Worm (Caenorhabditis elegans) whole organism, late embryonic: ENCODE measurements around the gene skr-7.

ENCODE experiments used
- C08G9.2 ChIP-seq: sonication (generic microtip); optimal IDR thresholded peaks from 2 replicates; lab custom pipeline; 2016; ENCODE audit warnings: mild to moderate bottlenecking, missing genetic modification characterization, moderate library complexity, missing compliant biosample characterization
- K02D7.2 ChIP-seq: sonication (generic microtip); optimal IDR thresholded peaks from 2 replicates; lab custom pipeline; 2017; ENCODE audit warnings: mild to moderate bottlenecking, missing genetic modification characterization, missing compliant biosample characterization
- T23F11.4 ChIP-seq: fragments of 200-800 bp; sonication (Bioruptor generic); optimal IDR thresholded peaks from 2 replicates; lab custom pipeline; 2018; ENCODE audit warnings: mild to moderate bottlenecking, missing genetic modification characterization, missing compliant biosample characterization
- Y22D7AL.16 ChIP-seq: sonication (generic microtip); optimal IDR thresholded peaks from 2 replicates; lab custom pipeline; 2016; ENCODE audit warnings: missing genetic modification characterization, missing compliant biosample characterization
- ahr-1 ChIP-seq: sonication (generic microtip); optimal IDR thresholded peaks from 2 replicates; lab custom pipeline; 2016; ENCODE audit warnings: missing genetic modification characterization, missing compliant biosample characterization
- ama-1 ChIP-seq: fragments of 150-350 bp; optimal IDR thresholded peaks from 2 replicates; lab custom pipeline; 2014
- ceh-14 ChIP-seq: sonication (generic microtip); optimal IDR thresholded peaks from 2 replicates; lab custom pipeline; 2016; ENCODE audit warnings: missing genotype, missing genetic modification characterization, missing compliant biosample characterization
- ceh-18 ChIP-seq: sonication (generic microtip); optimal IDR thresholded peaks from 2 replicates; lab custom pipeline; 2016; ENCODE audit warnings: missing genetic modification characterization, missing compliant biosample characterization
- ceh-19 ChIP-seq: fragments of 200-800 bp; sonication (Bioruptor generic); optimal IDR thresholded peaks from 2 replicates; lab custom pipeline; 2018; ENCODE audit warnings: mild to moderate bottlenecking, missing genetic modification characterization, missing compliant biosample characterization
- ceh-2 ChIP-seq: sonication (generic microtip); optimal IDR thresholded peaks from 2 replicates; lab custom pipeline; 2016; ENCODE audit warnings: missing genotype, missing genetic modification characterization, missing compliant biosample characterization
- ceh-24 ChIP-seq: sonication (generic microtip); optimal IDR thresholded peaks from 2 replicates; lab custom pipeline; 2016; ENCODE audit warnings: mild to moderate bottlenecking, missing genetic modification characterization, missing compliant biosample characterization
- ceh-30 ChIP-seq: fragments of 150-350 bp; optimal IDR thresholded peaks from 2 replicates; lab custom pipeline; 2014; ENCODE audit warnings: missing biosample characterization, missing genetic modification characterization
- ceh-31 ChIP-seq: sonication (generic microtip); optimal IDR thresholded peaks from 2 replicates; lab custom pipeline; 2016; ENCODE audit warnings: missing genetic modification characterization, missing compliant biosample characterization
- ceh-45 ChIP-seq: fragments of 200-800 bp; sonication (Bioruptor generic); IDR thresholded peaks from 2 replicates; pipeline ENCODE4 v1.3.6; 2022; ENCODE audit warnings: missing genetic modification reagents, missing genetic modification characterization, missing compliant biosample characterization
- ceh-48 ChIP-seq: sonication (generic microtip); optimal IDR thresholded peaks from 2 replicates; lab custom pipeline; 2016; ENCODE audit warnings: missing genetic modification characterization, inconsistent platforms, missing compliant biosample characterization
- ceh-9 ChIP-seq: sonication (generic microtip); optimal IDR thresholded peaks from 2 replicates; lab custom pipeline; 2016; ENCODE audit warnings: mild to moderate bottlenecking, missing genetic modification characterization, inconsistent platforms, missing compliant biosample characterization
- che-1 ChIP-seq: sonication (generic microtip); optimal IDR thresholded peaks from 2 replicates; lab custom pipeline; 2016; ENCODE audit warnings: mild to moderate bottlenecking, missing genetic modification characterization, missing compliant biosample characterization
- elt-4 ChIP-seq: sonication (generic microtip); optimal IDR thresholded peaks from 2 replicates; lab custom pipeline; 2016; ENCODE audit warnings: missing genetic modification characterization, missing compliant biosample characterization
- fkh-10 ChIP-seq: fragments of 150-350 bp; optimal IDR thresholded peaks from 2 replicates; lab custom pipeline; 2014; ENCODE audit warnings: missing biosample characterization, missing genetic modification reagents, missing genetic modification characterization
- fkh-6 ChIP-seq: sonication (generic microtip); optimal IDR thresholded peaks from 2 replicates; lab custom pipeline; 2016; ENCODE audit warnings: missing genetic modification characterization, missing compliant biosample characterization
- hlh-13 ChIP-seq: fragments of 200-800 bp; sonication (Bioruptor generic); optimal IDR thresholded peaks from 2 replicates; lab custom pipeline; 2018; ENCODE audit warnings: mild to moderate bottlenecking, missing genetic modification characterization, missing compliant biosample characterization
- hlh-15 ChIP-seq: sonication (generic microtip); optimal IDR thresholded peaks from 2 replicates; lab custom pipeline; 2016; ENCODE audit warnings: missing genetic modification characterization, missing compliant biosample characterization
- lim-6 ChIP-seq: sonication (generic microtip); optimal IDR thresholded peaks from 2 replicates; lab custom pipeline; 2016; ENCODE audit warnings: missing genetic modification characterization, missing compliant biosample characterization
- lin-11 ChIP-seq: fragments of 200-800 bp; sonication (Bioruptor generic); optimal IDR thresholded peaks from 2 replicates; lab custom pipeline; 2018; ENCODE audit warnings: mild to moderate bottlenecking, missing genetic modification characterization, missing compliant biosample characterization
- madf-2 ChIP-seq: sonication (generic microtip); optimal IDR thresholded peaks from 2 replicates; lab custom pipeline; 2017; ENCODE audit warnings: missing genetic modification characterization, missing compliant biosample characterization
- mec-3 ChIP-seq: sonication (generic microtip); optimal IDR thresholded peaks from 2 replicates; lab custom pipeline; 2016; ENCODE audit warnings: borderline replicate concordance, missing genetic modification characterization, missing compliant biosample characterization
- nfya-1 ChIP-seq: sonication (generic microtip); optimal IDR thresholded peaks from 2 replicates; lab custom pipeline; 2017; ENCODE audit warnings: missing genetic modification characterization, mild to moderate bottlenecking, missing compliant biosample characterization, antibody characterized with exemption, moderate library complexity
- nhr-11 ChIP-seq: fragments of 150-350 bp; optimal IDR thresholded peaks from 2 replicates; lab custom pipeline; 2014; ENCODE audit warnings: missing biosample characterization, missing genetic modification characterization
- nhr-232 ChIP-seq: sonication (generic microtip); optimal IDR thresholded peaks from 2 replicates; lab custom pipeline; 2016; ENCODE audit warnings: missing genetic modification characterization, missing compliant biosample characterization
- odd-2 ChIP-seq: sonication (generic microtip); optimal IDR thresholded peaks from 2 replicates; lab custom pipeline; 2017; ENCODE audit warnings: antibody characterized with exemption, mild to moderate bottlenecking, missing genetic modification characterization, missing compliant biosample characterization
- pag-3 ChIP-seq: sonication (generic microtip); optimal IDR thresholded peaks from 2 replicates; lab custom pipeline; 2016; ENCODE audit warnings: missing compliant biosample characterization, missing genetic modification characterization, borderline replicate concordance
- pqm-1 ChIP-seq: sonication (generic microtip); optimal IDR thresholded peaks from 2 replicates; lab custom pipeline; 2016; ENCODE audit warnings: missing genetic modification characterization, missing compliant biosample characterization
- pros-1 ChIP-seq: fragments of 150-350 bp; optimal IDR thresholded peaks from 2 replicates; lab custom pipeline; 2014; ENCODE audit warnings: missing biosample characterization, missing genetic modification reagents, missing genetic modification characterization
- sox-2 ChIP-seq: fragments of 200-800 bp; sonication (Bioruptor generic); IDR thresholded peaks from 2 replicates; pipeline ENCODE4 v1.3.6; 2022; ENCODE audit warnings: missing genetic modification reagents, missing genetic modification characterization, missing compliant biosample characterization
- sox-4 ChIP-seq: sonication (generic microtip); optimal IDR thresholded peaks from 2 replicates; lab custom pipeline; 2017; ENCODE audit warnings: mild to moderate bottlenecking, missing genetic modification characterization, inconsistent platforms, missing compliant biosample characterization
- syd-9 ChIP-seq: sonication (generic microtip); optimal IDR thresholded peaks from 2 replicates; lab custom pipeline; 2016; ENCODE audit warnings: mild to moderate bottlenecking, missing genetic modification characterization, moderate library complexity, missing compliant biosample characterization
- tbx-2 ChIP-seq: sonication (generic microtip); optimal IDR thresholded peaks from 2 replicates; lab custom pipeline; 2016; ENCODE audit warnings: missing genetic modification characterization, missing compliant biosample characterization
- tbx-7 ChIP-seq: sonication (generic microtip); optimal IDR thresholded peaks from 2 replicates; lab custom pipeline; 2016; ENCODE audit warnings: missing genotype, missing genetic modification characterization, missing compliant biosample characterization
- ttx-3 ChIP-seq: sonication (generic microtip); optimal IDR thresholded peaks from 2 replicates; lab custom pipeline; 2016; ENCODE audit warnings: missing genetic modification reagents, missing genetic modification characterization, missing compliant biosample characterization
- unc-3 ChIP-seq, 2 experiments: fragments of 200-800 bp in 1 of 2; sonication (Bioruptor generic) in 1 of 2; sonication (generic microtip) in 1 of 2; conservative IDR thresholded peaks in 1 of 2; optimal IDR thresholded peaks in 1 of 2; 2 replicates each; pipeline versions ENCODE4 v1.3.6 to Lab custom; 2016 to 2022; ENCODE audit warnings: missing compliant biosample characterization in 2 of 2, missing genetic modification characterization in 2 of 2, missing genetic modification reagents in 1 of 2
- unc-42 ChIP-seq: sonication (generic microtip); optimal IDR thresholded peaks from 2 replicates; lab custom pipeline; 2016; ENCODE audit warnings: missing genotype, missing genetic modification characterization, missing compliant biosample characterization
- unc-55 ChIP-seq: sonication (generic microtip); optimal IDR thresholded peaks from 2 replicates; lab custom pipeline; 2017; ENCODE audit warnings: missing biosample characterization, missing genetic modification reagents, missing genetic modification characterization
- unc-86 ChIP-seq: sonication (generic microtip); optimal IDR thresholded peaks from 2 replicates; lab custom pipeline; 2016; ENCODE audit warnings: missing genetic modification characterization, missing compliant biosample characterization
- zip-5 ChIP-seq: sonication (generic microtip); optimal IDR thresholded peaks from 2 replicates; lab custom pipeline; 2016; ENCODE audit warnings: missing genetic modification characterization, missing compliant biosample characterization
- ztf-16 ChIP-seq: sonication (generic microtip); optimal IDR thresholded peaks from 2 replicates; lab custom pipeline; 2017; ENCODE audit warnings: missing genetic modification characterization, missing compliant biosample characterization

skr-7 gene

ce11 chrV:4422127-4422526 lies at the start of gene skr-7:
TSS of gene skr-7 (plus strand) at chrV:4422427.
- no peak for TF ChIP-seq Y22D7AL.16 (tag; lab: Kevin White, UChicago)
- TF ChIP-seq ceh-2 (tag; lab: Kevin White, UChicago) = no peak
- TF ChIP-seq sox-4 = no peak
- no peak for TF ChIP-seq ceh-24 (tag; lab: Kevin White, UChicago)
- TF ChIP-seq unc-55 (GFP tag; lab: Kevin White, UChicago) = no peak
- no peak for TF ChIP-seq pros-1

DNA sequence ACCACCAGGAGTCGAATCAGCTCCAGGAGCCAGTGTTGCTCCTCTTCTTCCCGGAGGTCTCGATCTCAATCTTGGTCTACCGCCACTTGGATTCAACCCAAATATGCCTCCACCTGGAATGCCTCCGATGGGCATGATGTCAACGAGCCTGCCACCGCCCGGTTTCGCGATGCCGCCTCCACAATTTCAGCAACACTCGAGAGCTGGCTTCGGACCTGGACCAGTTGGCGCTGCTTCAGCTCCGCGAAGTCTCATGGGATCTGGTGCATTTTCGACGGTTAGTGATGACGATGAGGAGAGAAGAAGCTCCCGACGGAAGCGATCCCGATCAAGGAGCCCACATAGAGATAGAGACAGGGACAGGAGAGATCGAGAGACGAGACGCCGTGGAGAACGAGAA lies 49.2 kb upstream of the skr-7 start:
- TF ChIP-seq ztf-16 (no peak), fkh-6 (peak; percentile 6), lim-6 (tag; lab: Kevin White, UChicago) (no peak), ceh-9 (no peak), ama-1 (no peak), C08G9.2 (tag; lab: Kevin White, UChicago) (peak; percentile 49), ceh-31 (tag; lab: Kevin White, UChicago) (no peak), tbx-7 (tag; lab: Kevin White, UChicago) (no peak), zip-5 (tag; lab: Kevin White, UChicago) (no peak), ceh-19 (GFP tag; lab: Kevin White, UChicago) (no peak), T23F11.4 (GFP tag; lab: Kevin White, UChicago) (no peak), sox-4 (no peak)

DNA sequence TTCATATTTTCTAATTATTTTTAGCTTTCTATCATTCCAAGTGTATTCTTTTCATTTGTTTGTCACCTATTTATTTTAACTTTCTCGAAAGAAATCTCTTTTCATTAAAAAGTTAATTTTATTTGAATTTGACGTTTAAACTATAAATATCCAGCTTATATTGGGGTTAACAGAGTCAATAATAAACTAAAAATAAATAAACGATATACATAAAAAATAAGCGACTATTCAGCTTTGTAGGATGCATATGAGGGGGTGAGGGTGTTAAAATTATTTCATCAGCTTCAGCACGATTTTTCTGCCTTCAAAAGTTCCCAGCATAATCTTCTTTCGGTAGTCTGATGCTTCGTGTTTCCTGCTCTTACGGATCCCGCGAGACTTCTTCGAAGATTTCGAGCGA lies 48.6 kb upstream of the skr-7 start:
- TF ChIP-seq ahr-1 (tag; lab: Kevin White, UChicago) (no peak), unc-3 (GFP tag; conservative IDR thresholded peaks at IDR 0.05; lab: Robert Waterston, UW) (no peak), unc-3 (tag; optimal IDR thresholded peaks at IDR 0.05; lab: Kevin White, UChicago) (no peak)

DNA sequence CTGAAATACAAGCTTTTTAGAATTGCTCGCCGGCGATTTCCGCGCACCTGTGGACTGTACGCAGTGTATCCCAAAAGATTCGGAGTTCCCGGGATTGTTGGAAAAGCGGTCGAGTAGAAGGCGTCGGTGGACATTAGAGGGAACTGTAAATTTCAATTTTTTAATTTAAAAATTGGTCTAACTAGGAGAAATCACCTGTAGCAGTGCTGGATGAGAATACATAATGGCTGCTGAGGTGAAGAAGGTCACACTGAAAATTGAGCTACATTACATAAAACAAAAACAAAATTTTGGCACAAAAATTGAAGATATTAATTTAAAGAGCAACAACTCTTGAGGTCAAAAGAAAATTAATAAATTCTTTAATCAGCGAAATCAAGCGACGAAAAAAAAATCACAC lies 47.6 kb upstream of the skr-7 start, which contains the start of gene neg-1:
TSS of gene neg-1 (minus strand) at position 250 of the 400 bp plus-strand sequence.
- TF ChIP-seq mec-3 = no peak
- no peak for TF ChIP-seq ceh-48
- TF ChIP-seq fkh-10 (GFP tag; lab: Kevin White, UChicago) = no peak
- no peak for TF ChIP-seq C08G9.2 (tag; lab: Kevin White, UChicago)
- TF ChIP-seq hlh-13 (GFP tag; lab: Kevin White, UChicago) = no peak
- no peak for TF ChIP-seq unc-86 (tag; lab: Kevin White, UChicago)
- no peak for TF ChIP-seq pros-1
- TF ChIP-seq ceh-30 (tag; lab: Kevin White, UChicago) = no peak
- TF ChIP-seq ceh-14 (tag; lab: Kevin White, UChicago) = no peak
- TF ChIP-seq pag-3 (tag; lab: Kevin White, UChicago) = no peak
- TF ChIP-seq madf-2 = no peak
- TF ChIP-seq tbx-2 (tag; lab: Kevin White, UChicago) = no peak
- TF ChIP-seq elt-4 (tag; lab: Kevin White, UChicago) = no peak
- no peak for TF ChIP-seq nhr-232 (tag; lab: Kevin White, UChicago)
- TF ChIP-seq K02D7.2 = no peak
- TF ChIP-seq lin-11 (tag; lab: Kevin White, UChicago) = no peak
- no peak for TF ChIP-seq ceh-45 (GFP tag; lab: Robert Waterston, UW)
- no peak for TF ChIP-seq pqm-1 (tag; lab: Kevin White, UChicago)

DNA sequence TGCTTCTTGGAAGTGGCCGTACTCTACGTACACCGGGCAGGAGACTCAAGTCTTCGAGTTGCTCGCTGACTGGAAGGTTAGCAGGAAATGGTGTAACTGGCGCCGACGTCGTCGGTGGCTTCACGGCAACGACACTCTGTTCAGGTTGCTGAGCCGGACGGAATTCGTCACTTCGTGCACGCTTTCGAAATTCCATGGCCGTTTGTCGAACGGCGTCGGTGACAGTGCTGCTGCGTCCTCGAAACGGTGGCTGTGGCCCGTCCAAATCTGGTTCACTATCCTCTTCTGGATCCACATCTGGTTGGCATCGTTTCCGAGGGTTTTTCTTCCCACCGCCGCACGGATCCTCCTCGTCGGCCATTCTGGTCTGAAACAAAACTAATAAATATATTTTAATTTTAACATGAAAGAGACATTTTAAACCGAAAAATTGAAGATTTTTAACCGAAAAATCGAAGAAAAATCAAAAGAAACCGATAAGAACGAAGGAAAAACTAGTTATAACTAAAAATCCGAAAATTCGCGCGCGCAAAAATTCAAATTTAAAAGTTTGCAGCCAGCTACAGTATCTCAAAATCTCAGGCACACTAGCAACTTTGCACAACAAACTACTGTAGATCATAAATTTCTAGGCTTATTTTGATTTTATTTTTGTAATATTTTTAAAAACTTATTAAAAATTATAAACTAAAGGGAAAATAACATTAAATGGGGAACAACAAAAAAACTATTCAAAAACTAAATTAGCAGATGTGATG lies 46.2 kb upstream of the skr-7 start, which contains the start of gene F32D1.7:
TSS of gene F32D1.7 (minus strand) at position 367 of the 758 bp plus-strand sequence.
- TF ChIP-seq sox-2 (GFP tag; lab: Robert Waterston, UW) = no peak
- TF ChIP-seq che-1 (tag; lab: Kevin White, UChicago) = no peak
- TF ChIP-seq tbx-7 (tag; lab: Kevin White, UChicago) = no peak
- TF ChIP-seq hlh-15 (tag; lab: Kevin White, UChicago) = no peak
- no peak for TF ChIP-seq unc-42
- no peak for TF ChIP-seq ttx-3 (tag; lab: Kevin White, UChicago)
- TF ChIP-seq ama-1 = no peak
- TF ChIP-seq lin-11 (tag; lab: Kevin White, UChicago) = no peak
- TF ChIP-seq ceh-19 (GFP tag; lab: Kevin White, UChicago) = no peak
- no peak for TF ChIP-seq nfya-1
- no peak for TF ChIP-seq ztf-16
- TF ChIP-seq odd-2 (tag; lab: Kevin White, UChicago) = no peak
- no peak for TF ChIP-seq ceh-18
- TF ChIP-seq nhr-11 (tag; lab: Kevin White, UChicago) = no peak
- no peak for TF ChIP-seq syd-9 (tag; lab: Kevin White, UChicago)
